Worm (Caenorhabditis elegans) whole organism, L4 larva: ENCODE results near the gene F35H8.2.

ENCODE experiments used
- D1046.2 ChIP-seq: fragments of 200-800 bp; sonication (Bioruptor generic); IDR thresholded peaks from 2 replicates; pipeline ENCODE4 v1.3.6; 2022; ENCODE audit warnings: missing genetic modification characterization, missing compliant biosample characterization
- F10B5.3 ChIP-seq: sonication (generic microtip); optimal IDR thresholded peaks from 2 replicates; lab custom pipeline; 2016; ENCODE audit warnings: mild to moderate bottlenecking, missing genetic modification characterization, missing compliant biosample characterization
- R02D3.7 ChIP-seq: fragments of 150-350 bp; sonication (generic microtip); optimal IDR thresholded peaks from 3 replicates; lab custom pipeline; 2014; ENCODE audit warnings: missing biosample characterization, missing genetic modification characterization
- T20F7.1 ChIP-seq: fragments of 200-800 bp; sonication (Bioruptor generic); optimal IDR thresholded peaks from 2 replicates; lab custom pipeline; 2018; ENCODE audit warnings: mild to moderate bottlenecking, missing genetic modification characterization, missing compliant biosample characterization
- ZK546.5 ChIP-seq, 2 experiments: sonication (generic microtip); optimal IDR thresholded peaks; 2 replicates each; lab custom pipeline; 2017; ENCODE audit warnings: missing biosample characterization in 2 of 2, missing genetic modification characterization in 2 of 2
- aha-1 ChIP-seq: fragments of 150-350 bp; peaks from one replicate; lab custom pipeline; 2014; ENCODE audit warnings: missing biosample characterization, missing genetic modification characterization
- aly-2 ChIP-seq: sonication (generic microtip); optimal IDR thresholded peaks from 2 replicates; lab custom pipeline; 2018; ENCODE audit warnings: missing biosample characterization, missing genetic modification characterization
- attf-4 ChIP-seq: sonication (generic microtip); optimal IDR thresholded peaks from 3 replicates; lab custom pipeline; 2017; ENCODE audit warnings: missing biosample characterization, missing genetic modification characterization
- ceh-20 ChIP-seq: fragments of 200-800 bp; sonication (Bioruptor generic); IDR thresholded peaks from 2 replicates; pipeline ENCODE4 v1.3.6; 2022; ENCODE audit warnings: missing genetic modification reagents, missing genetic modification characterization, missing compliant biosample characterization
- ceh-32 ChIP-seq: sonication (generic microtip); optimal IDR thresholded peaks from 2 replicates; lab custom pipeline; 2016; ENCODE audit warnings: mild to moderate bottlenecking, missing genetic modification characterization, missing compliant biosample characterization; ENCODE audit not compliant: poor library complexity
- ceh-62 ChIP-seq: sonication (generic microtip); optimal IDR thresholded peaks from 2 replicates; lab custom pipeline; 2017; ENCODE audit warnings: missing biosample characterization, missing genetic modification characterization
- ceh-82 ChIP-seq: sonication (generic microtip); optimal IDR thresholded peaks from 2 replicates; lab custom pipeline; 2017; ENCODE audit warnings: missing biosample characterization, missing genetic modification characterization
- daf-16 ChIP-seq, 3 experiments: sonication (generic microtip); optimal IDR thresholded peaks; 2 replicates each; lab custom pipeline; 2016 to 2017; ENCODE audit warnings: missing genetic modification characterization in 3 of 3, missing genetic modification reagents in 3 of 3, mild to moderate bottlenecking in 2 of 3, missing compliant biosample characterization in 2 of 3, missing biosample characterization in 1 of 3, moderate library complexity in 1 of 3
- dmd-6 ChIP-seq: fragments of 200-800 bp; sonication (Bioruptor generic); IDR thresholded peaks from 2 replicates; pipeline ENCODE4 v1.3.6; 2022; ENCODE audit warnings: missing genetic modification reagents, missing genetic modification characterization, missing compliant biosample characterization
- dmd-9 ChIP-seq: fragments of 200-800 bp; sonication (Bioruptor generic); IDR thresholded peaks from 2 replicates; pipeline ENCODE4 v1.3.6; 2022; ENCODE audit warnings: missing genetic modification reagents, missing genetic modification characterization, missing compliant biosample characterization
- dpl-1 ChIP-seq: fragments of 150-350 bp; optimal IDR thresholded peaks from 2 replicates; lab custom pipeline; 2014; ENCODE audit warnings: missing biosample characterization, missing genetic modification reagents, missing genetic modification characterization
- dve-1 ChIP-seq: sonication (generic microtip); optimal IDR thresholded peaks from 2 replicates; lab custom pipeline; 2017; ENCODE audit warnings: antibody characterized with exemption, mild to moderate bottlenecking, missing genetic modification characterization, missing compliant biosample characterization; ENCODE audit not compliant: insufficient read depth
- gei-8 ChIP-seq: fragments of 200-800 bp; sonication (Bioruptor generic); optimal IDR thresholded peaks from 2 replicates; lab custom pipeline; 2018; ENCODE audit warnings: mild to moderate bottlenecking, missing genetic modification characterization, missing compliant biosample characterization
- hif-1 ChIP-seq, 2 experiments: sonication (generic microtip); optimal IDR thresholded peaks; 2 replicates each; lab custom pipeline; 2016 to 2017; ENCODE audit warnings: missing compliant biosample characterization in 2 of 2, missing genetic modification characterization in 2 of 2, missing genetic modification reagents in 2 of 2, missing genotype in 2 of 2, mild to moderate bottlenecking in 1 of 2
- hlh-11 ChIP-seq: fragments of 200-800 bp; sonication (Bioruptor generic); optimal IDR thresholded peaks from 2 replicates; lab custom pipeline; 2018; ENCODE audit warnings: mild to moderate bottlenecking, missing genetic modification characterization, missing compliant biosample characterization
- hlh-30 ChIP-seq: sonication (generic microtip); optimal IDR thresholded peaks from 2 replicates; lab custom pipeline; 2017; ENCODE audit warnings: antibody characterized with exemption, mild to moderate bottlenecking, missing genetic modification characterization, missing compliant biosample characterization; ENCODE audit not compliant: insufficient read depth
- lim-7 ChIP-seq: fragments of 200-800 bp; sonication (Bioruptor generic); IDR thresholded peaks from 2 replicates; pipeline ENCODE4 v1.3.6; 2022; ENCODE audit warnings: missing genetic modification characterization, missing compliant biosample characterization
- lin-1 ChIP-seq: fragments of 200-800 bp; sonication (Bioruptor generic); IDR thresholded peaks from 2 replicates; pipeline ENCODE4 v1.3.6; 2022; ENCODE audit warnings: missing genetic modification reagents, missing genetic modification characterization, missing compliant biosample characterization
- lin-39 ChIP-seq: fragments of 150-350 bp; optimal IDR thresholded peaks from 2 replicates; lab custom pipeline; 2014; ENCODE audit warnings: missing biosample characterization, missing genetic modification reagents, missing genetic modification characterization
- lsy-2 ChIP-seq, 2 experiments: fragments of 150-350 bp in 1 of 2; sonication (generic microtip) in 1 of 2; optimal IDR thresholded peaks; 2 replicates each; lab custom pipeline; 2014 to 2017; ENCODE audit warnings: missing biosample characterization in 2 of 2, missing genetic modification characterization in 2 of 2
- mep-1 ChIP-seq: fragments of 150-350 bp; sonication (generic microtip); optimal IDR thresholded peaks from 3 replicates; lab custom pipeline; 2014; ENCODE audit warnings: missing biosample characterization, missing genetic modification characterization
- mes-2 ChIP-seq: sonication (generic microtip); optimal IDR thresholded peaks from 2 replicates; lab custom pipeline; 2016; ENCODE audit warnings: missing genotype, mild to moderate bottlenecking, missing genetic modification characterization, missing compliant biosample characterization; ENCODE audit not compliant: poor library complexity, severe bottlenecking
- nhr-10 ChIP-seq: fragments of 150-350 bp; optimal IDR thresholded peaks from 2 replicates; lab custom pipeline; 2014; ENCODE audit warnings: missing biosample characterization, missing genetic modification characterization
- nhr-11 ChIP-seq: fragments of 150-350 bp; optimal IDR thresholded peaks from 2 replicates; lab custom pipeline; 2014; ENCODE audit warnings: missing biosample characterization, missing genetic modification characterization
- nhr-111 ChIP-seq: fragments of 200-800 bp; sonication (Bioruptor generic); optimal IDR thresholded peaks from 2 replicates; lab custom pipeline; 2018; ENCODE audit warnings: mild to moderate bottlenecking, missing genetic modification characterization, missing compliant biosample characterization
- nhr-25 ChIP-seq: sonication (generic microtip); optimal IDR thresholded peaks from 2 replicates; lab custom pipeline; 2017; ENCODE audit warnings: missing genetic modification characterization, mild to moderate bottlenecking, missing compliant biosample characterization, antibody characterized with exemption, moderate library complexity, borderline replicate concordance; ENCODE audit not compliant: insufficient read depth
- nhr-28 ChIP-seq: fragments of 150-350 bp; optimal IDR thresholded peaks from 2 replicates; lab custom pipeline; 2014; ENCODE audit warnings: missing biosample characterization, missing genetic modification characterization
- nhr-42 ChIP-seq: fragments of 200-800 bp; sonication (Bioruptor generic); IDR thresholded peaks from 2 replicates; pipeline ENCODE4 v1.3.6; 2022; ENCODE audit warnings: missing genetic modification characterization, missing compliant biosample characterization
- nhr-76 ChIP-seq: fragments of 150-350 bp; optimal IDR thresholded peaks from 2 replicates; lab custom pipeline; 2014; ENCODE audit warnings: missing biosample characterization, missing genetic modification characterization
- pha-4 ChIP-seq, 2 experiments: fragments of 150-350 bp in 1 of 2; fragments of 200-800 bp in 1 of 2; sonication (Bioruptor generic) in 1 of 2; IDR thresholded peaks in 1 of 2; optimal IDR thresholded peaks in 1 of 2; 2 replicates each; pipeline versions ENCODE4 v1.3.6 to Lab custom; 2014 to 2022; ENCODE audit warnings: missing genetic modification characterization in 2 of 2, missing genetic modification reagents in 2 of 2, missing biosample characterization in 1 of 2, missing compliant biosample characterization in 1 of 2
- php-3 ChIP-seq: fragments of 200-800 bp; sonication (Bioruptor generic); IDR thresholded peaks from 2 replicates; pipeline ENCODE4 v1.3.6; 2022; ENCODE audit warnings: missing genetic modification reagents, missing genetic modification characterization, missing compliant biosample characterization
- rbr-2 ChIP-seq: sonication (generic microtip); optimal IDR thresholded peaks from 2 replicates; lab custom pipeline; 2016; ENCODE audit warnings: missing genotype, missing genetic modification characterization, missing compliant biosample characterization
- saeg-2 ChIP-seq: fragments of 200-800 bp; sonication (Bioruptor generic); IDR thresholded peaks from 2 replicates; pipeline ENCODE4 v1.3.6; 2022; ENCODE audit warnings: missing genetic modification reagents, missing genetic modification characterization, missing compliant biosample characterization
- snpc-1.2 ChIP-seq: fragments of 200-800 bp; sonication (Bioruptor generic); IDR thresholded peaks from 2 replicates; pipeline ENCODE4 v1.3.6; 2022; ENCODE audit warnings: missing genetic modification reagents, missing genetic modification characterization, missing compliant biosample characterization
- spr-1 ChIP-seq: sonication (generic microtip); optimal IDR thresholded peaks from 2 replicates; lab custom pipeline; 2016; ENCODE audit warnings: mild to moderate bottlenecking, missing genetic modification characterization, missing compliant biosample characterization
- unc-62 ChIP-seq, 3 experiments: fragments of 150-350 bp in 1 of 3; sonication (generic microtip); optimal IDR thresholded peaks in 2 of 3; peaks in 1 of 3; 1 replicate in 1 of 3; 2 replicates in 2 of 3; lab custom pipeline; 2014 to 2017; ENCODE audit warnings: missing biosample characterization in 3 of 3, missing genetic modification characterization in 3 of 3, missing genetic modification reagents in 3 of 3, missing genotype in 1 of 3
- vab-7 ChIP-seq: fragments of 200-800 bp; sonication (Bioruptor generic); IDR thresholded peaks from 2 replicates; pipeline ENCODE4 v1.3.6; 2022; ENCODE audit warnings: missing genetic modification reagents, missing genetic modification characterization, missing compliant biosample characterization
- zfp-3 ChIP-seq: fragments of 200-800 bp; sonication (Bioruptor generic); conservative IDR thresholded peaks from 2 replicates; pipeline ENCODE4 v1.3.6; 2022; ENCODE audit warnings: missing genetic modification reagents, missing genetic modification characterization, missing compliant biosample characterization
- zip-11 ChIP-seq: fragments of 200-800 bp; sonication (Bioruptor generic); IDR thresholded peaks from 2 replicates; pipeline ENCODE4 v1.3.6; 2022; ENCODE audit warnings: missing genetic modification characterization, missing compliant biosample characterization

Gene F35H8.2

DNA sequence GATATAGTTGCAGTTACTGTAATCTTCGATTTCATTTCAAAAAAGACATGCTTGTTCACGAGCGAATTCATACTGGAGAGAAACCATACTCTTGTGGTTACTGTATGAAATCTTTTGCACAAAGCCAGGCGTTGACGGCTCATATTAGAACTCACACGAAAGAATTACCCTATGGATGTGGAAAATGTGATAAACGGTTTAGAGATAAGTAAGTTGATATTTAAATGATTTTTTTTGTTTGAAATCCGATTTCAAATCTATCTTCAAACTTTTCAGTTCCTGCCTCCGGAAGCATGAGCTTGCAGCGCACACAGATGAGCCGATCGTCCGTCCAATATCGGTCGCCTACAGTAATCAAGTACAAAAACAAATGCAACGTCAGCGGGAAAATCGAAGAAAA is 3.6 kb downstream of the F35H8.2 start:
- TF ChIP-seq lsy-2 (tag; optimal IDR thresholded peaks at IDR 0.05; lab: Kevin White, UChicago), result no peak
- TF ChIP-seq php-3 (GFP tag; lab: Robert Waterston, UW), result no peak
- TF ChIP-seq nhr-11, result no peak
- peak; percentile 66 for TF ChIP-seq aha-1 (tag; lab: Kevin White, UChicago)
- no peak for TF ChIP-seq zip-11 (GFP tag; lab: Robert Waterston, UW)
- TF ChIP-seq unc-62 (GFP tag; optimal IDR thresholded peaks at IDR 0.05 in 1 of 2; lab: Kevin White, UChicago), result peak in 1 of 2 experiments; percentile 58
- TF ChIP-seq unc-62 (tag; optimal IDR thresholded peaks at IDR 0.05; lab: Kevin White, UChicago), result no peak

DNA sequence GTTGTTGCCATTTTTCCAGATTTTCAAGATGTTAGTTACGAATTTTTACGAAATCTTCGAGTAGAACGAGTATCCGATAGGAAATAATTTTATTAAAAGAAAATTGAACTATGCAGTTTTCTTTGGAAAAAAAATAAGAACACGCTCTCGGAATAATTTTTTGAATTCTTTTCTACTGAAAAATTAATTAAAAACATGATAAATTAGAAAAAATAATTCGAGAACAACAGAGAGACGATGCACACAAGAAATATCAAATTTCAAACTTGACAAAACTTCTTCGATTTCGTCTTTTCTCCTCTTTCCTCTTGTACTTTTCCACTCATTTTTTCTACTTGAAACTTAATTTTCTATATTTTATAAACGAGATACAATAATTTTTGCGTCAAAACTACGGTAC is 4.6 kb downstream of the F35H8.2 start, which contains the start of gene F35H8.4:
Gene F35H8.4 (minus strand): TSS at position 101 of the 400 bp plus-strand sequence.
- TF ChIP-seq nhr-25 (tag; lab: Kevin White, UChicago) (no peak), lsy-2 (tag; optimal IDR thresholded peaks at IDR 0.05; lab: Kevin White, UChicago) (peak in 1 of 2 experiments; percentile 2), snpc-1.2 (GFP tag; lab: Robert Waterston, UW) (no peak)
- TF ChIP-seq, all 104 proteins: peak for 1

DNA sequence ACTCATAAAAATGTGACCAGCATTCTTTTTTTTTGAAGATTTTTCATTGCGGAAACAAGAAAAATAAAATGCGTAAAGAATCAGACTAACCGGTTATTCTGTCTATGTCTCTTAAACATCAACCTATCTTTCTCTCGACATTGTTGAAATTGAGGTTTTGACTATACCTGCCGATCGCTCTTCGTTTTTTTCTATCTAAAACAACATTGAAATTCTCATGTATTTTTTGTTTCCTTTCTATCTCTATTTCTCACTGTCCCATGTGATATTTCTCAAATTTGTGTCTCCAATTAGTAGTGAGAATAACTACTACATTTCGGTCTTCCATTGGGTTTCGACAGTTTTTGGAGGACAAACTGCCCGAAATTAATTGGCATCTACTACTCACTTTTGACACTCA is 5.6 kb downstream of the F35H8.2 start:
- no peak for TF ChIP-seq ceh-32
- no peak for TF ChIP-seq D1046.2 (GFP tag; lab: Robert Waterston, UW)
- peak; percentile 15 for TF ChIP-seq mep-1 (tag; lab: Kevin White, UChicago)
- TF ChIP-seq lim-7, result no peak
- no peak for TF ChIP-seq nhr-11
- no peak for TF ChIP-seq pha-4 (GFP tag; IDR thresholded peaks at IDR 0.05; lab: Robert Waterston, UW)
- no peak for TF ChIP-seq pha-4 (tag; optimal IDR thresholded peaks at IDR 0.05; lab: Kevin White, UChicago)
- no peak for TF ChIP-seq saeg-2 (GFP tag; lab: Robert Waterston, UW)
- no peak for TF ChIP-seq dmd-9 (GFP tag; lab: Robert Waterston, UW)
- no peak for TF ChIP-seq ceh-82 (tag; lab: Kevin White, UChicago)
- TF ChIP-seq daf-16 (GFP tag; optimal IDR thresholded peaks at IDR 0.05; lab: Kevin White, UChicago), result no peak
- no peak for TF ChIP-seq daf-16 (tag; optimal IDR thresholded peaks at IDR 0.05; lab: Kevin White, UChicago)
- TF ChIP-seq attf-4, result no peak
- TF ChIP-seq rbr-2 (tag; lab: Kevin White, UChicago), result no peak
- TF ChIP-seq ZK546.5 (tag; optimal IDR thresholded peaks at IDR 0.05; lab: Kevin White, UChicago), result no peak
- TF ChIP-seq nhr-28 (tag; lab: Kevin White, UChicago), result peak; percentile 64
- TF ChIP-seq dmd-6, result 0 out of 2 replicates have a peak, but pooled peaks have one; percentile 6
- TF ChIP-seq R02D3.7, result no peak
- no peak for TF ChIP-seq vab-7 (GFP tag; lab: Robert Waterston, UW)
- TF ChIP-seq aly-2 (tag; lab: Kevin White, UChicago), result no peak
- peak; percentile 5 for TF ChIP-seq dve-1
- TF ChIP-seq nhr-25 (tag; lab: Kevin White, UChicago), result peak; percentile 37
- TF ChIP-seq ceh-20 (GFP tag; lab: Robert Waterston, UW), result no peak
- TF ChIP-seq nhr-111 (GFP tag; lab: Kevin White, UChicago), result no peak
- TF ChIP-seq T20F7.1, result peak; percentile 6
- TF ChIP-seq lsy-2 (tag; optimal IDR thresholded peaks at IDR 0.05; lab: Kevin White, UChicago), result peak in 1 of 2 experiments; percentile 3
- TF ChIP-seq hif-1 (tag; optimal IDR thresholded peaks at IDR 0.05; lab: Kevin White, UChicago), result no peak
- TF ChIP-seq nhr-42 (GFP tag; lab: Robert Waterston, UW), result no peak
- no peak for TF ChIP-seq lin-39
- peak; percentile 15 for TF ChIP-seq hlh-11 (tag; lab: Kevin White, UChicago)
- peak; percentile 42 for TF ChIP-seq hlh-30
- TF ChIP-seq, all 104 proteins: peak for 9

DNA sequence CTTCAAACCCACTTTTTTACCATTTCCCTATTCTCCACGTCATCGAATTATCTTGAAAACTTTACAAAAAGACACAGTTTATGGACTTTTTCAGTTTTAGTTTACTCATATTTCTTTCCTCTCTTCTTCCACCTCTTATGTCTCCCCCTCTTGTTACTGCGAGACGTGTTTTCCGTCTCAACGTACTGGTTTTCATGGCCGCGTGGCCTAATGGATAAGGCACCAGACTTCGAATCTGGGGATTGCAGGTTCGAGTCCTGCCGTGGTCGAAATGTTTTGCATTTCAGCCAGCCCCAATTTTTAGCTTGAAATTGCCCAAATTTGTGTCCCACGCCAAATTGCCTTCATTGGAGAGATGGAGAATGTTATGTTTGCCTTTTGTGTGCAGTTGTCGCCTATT is 10.7 kb downstream of the F35H8.2 start:
- TF ChIP-seq mes-2 (tag; lab: Kevin White, UChicago) (peak; percentile 73), spr-1 (peak; percentile 70), attf-4 (no peak), lsy-2 (tag; optimal IDR thresholded peaks at IDR 0.05; lab: Kevin White, UChicago) (peak in 1 of 2 experiments; percentile 29), gei-8 (GFP tag; lab: Kevin White, UChicago) (peak; percentile 53), lin-1 (GFP tag; lab: Robert Waterston, UW) (peak; percentile 83), aha-1 (tag; lab: Kevin White, UChicago) (peak; percentile 98), nhr-10 (tag; lab: Kevin White, UChicago) (no peak), nhr-25 (tag; lab: Kevin White, UChicago) (no peak), nhr-76 (tag; lab: Kevin White, UChicago) (no peak), ceh-62 (tag; lab: Kevin White, UChicago) (no peak), zfp-3 (GFP tag; lab: Robert Waterston, UW) (peak; percentile 49; the same call in 1 of the 2 replicates), F10B5.3 (tag; lab: Kevin White, UChicago) (no peak), dpl-1 (peak; percentile 20), nhr-42 (GFP tag; lab: Robert Waterston, UW) (no peak), hlh-30 (peak; percentile 54)
